Worm (Caenorhabditis elegans): ENCODE results near the gene R07E4.1.

The R07E4.1 gene

DNA sequence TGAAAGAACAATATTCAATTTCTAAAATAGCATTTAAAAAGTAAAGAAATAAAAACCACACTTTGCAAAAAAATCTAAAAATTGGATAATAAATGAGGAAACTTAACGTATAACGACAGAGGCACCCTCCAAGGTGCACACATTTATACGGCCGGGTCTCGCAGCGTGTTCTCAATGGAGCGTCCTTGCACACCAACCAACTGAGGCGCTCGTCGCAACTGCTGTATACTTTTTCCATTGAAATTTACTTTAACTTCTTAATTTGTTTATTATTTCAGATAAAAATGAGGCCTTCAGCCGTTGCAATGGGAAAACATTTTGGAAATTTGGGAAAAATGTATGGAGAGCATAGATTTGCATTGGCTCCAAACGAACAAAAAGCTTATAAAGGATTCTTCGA lies 5.7 kb upstream of the R07E4.1 start, which contains the start of the genes R07E4.5 and R07E4.3 (continued):
- TF ChIP-seq nfya-1 (tag; optimal IDR thresholded peaks at IDR 0.05; ENCODE audit: insufficient read depth) = peak; percentile 86
- no peak for TF ChIP-seq nhr-237 (tag; optimal IDR thresholded peaks at IDR 0.05)

ce11 chrX:5956130-5956529 lies 2.8 kb upstream of the R07E4.1 start:
- TF ChIP-seq ama-1 (optimal IDR thresholded peaks at IDR 0.05) (no peak), aly-2 (tag; optimal IDR thresholded peaks at IDR 0.05) (no peak), egl-27 (tag; optimal IDR thresholded peaks at IDR 0.05) (no peak), nhr-43 (tag; optimal IDR thresholded peaks at IDR 0.05; ENCODE audit: poor library complexity, severe bottlenecking) (no peak), nhr-25 (tag; optimal IDR thresholded peaks at IDR 0.05) (no peak), mdl-1 (tag; optimal IDR thresholded peaks at IDR 0.05) (no peak), ZK546.5 (tag; optimal IDR thresholded peaks at IDR 0.05) (no peak), lin-39 (tag; optimal IDR thresholded peaks at IDR 0.05) (no peak), R02D3.7 (tag; optimal IDR thresholded peaks at IDR 0.05) (no peak), egl-5 (tag; optimal IDR thresholded peaks at IDR 0.05) (no peak), ztf-11 (tag; optimal IDR thresholded peaks at IDR 0.05) (no peak), ceh-9 (tag; optimal IDR thresholded peaks at IDR 0.05) (no peak), fos-1 (tag; optimal IDR thresholded peaks at IDR 0.05) (no peak), ceh-82 (tag; optimal IDR thresholded peaks at IDR 0.05) (no peak), pqm-1 (tag; optimal IDR thresholded peaks at IDR 0.05) (no peak), elt-2 (tag; optimal IDR thresholded peaks at IDR 0.05) (no peak), nhr-28 (tag; optimal IDR thresholded peaks at IDR 0.05) (no peak), zag-1 (tag; optimal IDR thresholded peaks at IDR 0.05) (no peak), eor-1 (tag; optimal IDR thresholded peaks at IDR 0.05) (no peak), skn-1 (tag; optimal IDR thresholded peaks at IDR 0.05) (no peak)

DNA sequence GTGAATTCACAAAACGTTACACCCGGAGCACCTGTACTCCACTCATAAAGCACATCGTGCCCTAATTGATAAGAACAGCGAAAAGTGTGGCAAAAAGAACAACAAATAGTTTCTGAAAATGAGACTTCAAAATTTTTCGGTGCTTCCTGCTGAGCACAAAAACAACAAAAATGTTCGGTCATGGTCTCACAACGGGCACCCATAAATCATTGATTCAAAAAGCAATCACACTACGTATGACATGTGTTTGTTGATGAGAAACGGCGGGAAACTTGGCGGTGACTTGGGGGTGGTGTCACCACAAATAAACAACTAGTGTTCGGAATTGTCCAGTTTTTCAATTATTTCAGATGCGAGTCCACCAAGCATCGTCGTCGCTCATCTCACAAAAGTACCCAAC lies 2.0 kb downstream of the R07E4.1 start:
- no peak for TF ChIP-seq ama-1 (optimal IDR thresholded peaks at IDR 0.05)
- TF ChIP-seq snpc-4 (tag; optimal IDR thresholded peaks at IDR 0.05) = no peak
- no peak for TF ChIP-seq ztf-4 (tag; optimal IDR thresholded peaks at IDR 0.05)

DNA sequence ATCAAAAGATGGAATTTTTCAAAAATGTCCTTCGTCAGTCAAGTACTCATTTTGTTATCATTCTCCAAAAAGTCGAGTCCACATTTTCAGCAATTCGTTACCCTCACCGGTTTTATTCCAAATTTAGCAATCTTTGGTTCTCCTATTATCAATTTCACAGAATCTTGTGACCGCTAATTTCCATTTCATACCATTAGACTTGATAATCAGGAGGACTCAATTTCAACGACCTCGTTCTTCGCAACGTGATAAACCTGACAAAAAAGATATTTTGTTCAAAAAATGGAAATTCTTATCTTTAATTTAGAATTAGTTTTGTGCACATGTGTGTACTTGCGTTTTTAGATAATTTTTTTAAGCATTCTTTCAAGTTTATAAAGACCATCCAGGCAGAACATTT lies 3.6 kb downstream of the R07E4.1 start:
- peak; percentile 43 for TF ChIP-seq jun-1 (tag; optimal IDR thresholded peaks at IDR 0.05)
- TF ChIP-seq nhr-11 (tag; optimal IDR thresholded peaks at IDR 0.05) = no peak
- peak; percentile 91 for TF ChIP-seq elt-2 (tag; optimal IDR thresholded peaks at IDR 0.05)
- TF ChIP-seq ztf-4 (tag; optimal IDR thresholded peaks at IDR 0.05) = no peak
- TF ChIP-seq ceh-82 (tag; optimal IDR thresholded peaks at IDR 0.05) = no peak
- no peak for TF ChIP-seq unc-39 (tag; optimal IDR thresholded peaks at IDR 0.05)
- no peak for TF ChIP-seq nhr-23 (tag; optimal IDR thresholded peaks at IDR 0.05)
- TF ChIP-seq pha-4 (tag; optimal IDR thresholded peaks at IDR 0.05) = peak; percentile 22
- no peak for TF ChIP-seq lin-15B (tag; optimal IDR thresholded peaks at IDR 0.05)
- no peak for TF ChIP-seq nhr-25 (tag; optimal IDR thresholded peaks at IDR 0.05)

DNA sequence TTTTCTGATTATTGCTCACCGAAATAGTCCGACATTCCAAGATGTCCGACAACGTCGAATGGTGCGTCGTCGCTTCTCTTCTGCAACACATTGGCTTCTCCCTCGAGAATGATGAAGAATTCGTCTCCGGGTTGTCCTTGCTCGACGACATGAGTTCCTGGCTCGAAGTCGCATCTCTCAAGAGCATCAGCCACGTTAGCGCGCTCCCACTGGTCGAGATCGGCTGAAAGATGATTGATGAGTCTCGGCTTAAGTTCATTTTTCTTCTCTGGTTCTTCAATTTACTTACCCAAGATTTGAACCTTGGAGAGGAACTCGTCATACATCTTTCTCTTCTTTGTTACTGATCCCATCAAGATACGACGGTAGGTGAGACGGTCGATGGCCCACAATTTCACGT lies 13.3 kb downstream of the R07E4.1 start:
- TF ChIP-seq lin-39 (tag; optimal IDR thresholded peaks at IDR 0.05) (peak; percentile 48), nfya-1 (tag; optimal IDR thresholded peaks at IDR 0.05; ENCODE audit: insufficient read depth) (peak; percentile 2), zag-1 (tag; optimal IDR thresholded peaks at IDR 0.05) (no peak)

- TF ChIP-seq ceh-82 (tag; optimal IDR thresholded peaks at IDR 0.05) (no peak), nhr-12 (tag; optimal IDR thresholded peaks at IDR 0.05) (no peak), lsy-12 (tag; optimal IDR thresholded peaks at IDR 0.05) (no peak), pqm-1 (tag; optimal IDR thresholded peaks at IDR 0.05) (no peak), elt-3 (tag; optimal IDR thresholded peaks at IDR 0.05) (no peak), ceh-28 (tag; optimal IDR thresholded peaks at IDR 0.05) (no peak), hmg-11 (tag; optimal IDR thresholded peaks at IDR 0.05) (no peak), nhr-11 (tag; optimal IDR thresholded peaks at IDR 0.05) (no peak), nhr-67 (tag; optimal IDR thresholded peaks at IDR 0.05) (no peak), lin-39 (tag; optimal IDR thresholded peaks at IDR 0.05) (no peak), jun-1 (tag; optimal IDR thresholded peaks at IDR 0.05) (no peak), tbx-2 (tag; optimal IDR thresholded peaks at IDR 0.05) (no peak)
Measured at ce11 chrX:5975228-5975627, 16.3 kb downstream of the R07E4.1 start.

All from whole organism, L3 larva.